Worm (Caenorhabditis elegans) whole organism, L4/young adult: Measurements from ENCODE around the gene snpc-3.4.

Experiments
- W03F9.2 ChIP-seq: fragments of 150-350 bp; optimal IDR thresholded peaks from 2 replicates; lab custom pipeline; 2014; ENCODE audit warnings: missing biosample characterization, missing genetic modification characterization
- him-1 ChIP-seq: sonication (generic microtip); optimal IDR thresholded peaks from 2 replicates; lab custom pipeline; 2016; ENCODE audit warnings: missing genotype, missing genetic modification reagents, missing genetic modification characterization, missing compliant biosample characterization

- TF ChIP-seq him-1 (no peak), W03F9.2 (no peak)
These were observed 38.1 kb downstream of the snpc-3.4 start, which contains the start of gene rcq-5 for ce11 chrIII:4057894-4058293.
